Worm (Caenorhabditis elegans) whole organism, L3 larva: ENCODE data around the gene C16B8.2.

Experiments used
- hmg-11 ChIP-seq: sonication (generic microtip); optimal IDR thresholded peaks from 2 replicates; lab custom pipeline; 2016; ENCODE audit warnings: missing genetic modification characterization, missing compliant biosample characterization
- nhr-11 ChIP-seq: fragments of 150-350 bp; optimal IDR thresholded peaks from 2 replicates; lab custom pipeline; 2014; ENCODE audit warnings: missing biosample characterization, missing genetic modification characterization
- nhr-12 ChIP-seq: fragments of 150-350 bp; optimal IDR thresholded peaks from 2 replicates; lab custom pipeline; 2014; ENCODE audit warnings: missing biosample characterization, missing genetic modification characterization
- nhr-76 ChIP-seq: fragments of 150-350 bp; sonication (generic microtip); optimal IDR thresholded peaks from 5 replicates; lab custom pipeline; 2014; ENCODE audit warnings: missing biosample characterization, missing genetic modification characterization
- skn-1 ChIP-seq: fragments of 150-350 bp; optimal IDR thresholded peaks from 2 replicates; lab custom pipeline; 2014; ENCODE audit warnings: missing biosample characterization, missing genetic modification characterization
- tbx-2 ChIP-seq: sonication (generic microtip); optimal IDR thresholded peaks from 2 replicates; lab custom pipeline; 2016; ENCODE audit warnings: mild to moderate bottlenecking, missing genetic modification characterization, missing compliant biosample characterization
- zag-1 ChIP-seq: fragments of 150-350 bp; optimal IDR thresholded peaks from 2 replicates; lab custom pipeline; 2014; ENCODE audit warnings: missing biosample characterization, missing genetic modification characterization

DNA sequence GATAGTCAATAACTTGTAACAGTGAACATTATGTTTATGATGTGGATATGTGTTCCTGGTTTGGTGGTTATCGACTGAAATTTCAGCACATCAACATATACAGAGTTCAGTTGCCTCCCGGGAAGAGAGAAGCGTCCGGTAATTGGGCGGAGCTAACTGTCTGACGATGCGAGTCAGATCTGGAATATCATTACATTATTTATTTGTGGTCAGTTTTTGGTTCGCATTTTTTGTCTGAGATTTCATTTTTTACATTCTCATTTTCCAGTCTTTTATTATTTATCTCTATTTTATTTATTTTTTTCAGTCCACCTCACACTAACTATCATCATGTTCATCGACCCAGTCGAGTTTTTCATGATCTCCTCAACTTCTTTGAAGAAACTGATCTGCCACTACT is 40.5 kb downstream of the C16B8.2 start, which contains the start of gene T22B2.1:
- TF ChIP-seq skn-1 (tag; lab: Kevin White, UChicago): no peak
- TF ChIP-seq nhr-76 (tag; lab: Kevin White, UChicago): no peak
- no peak for TF ChIP-seq tbx-2
- TF ChIP-seq nhr-11 (tag; lab: Kevin White, UChicago): no peak
- no peak for TF ChIP-seq zag-1 (tag; lab: Kevin White, UChicago)
- no peak for TF ChIP-seq hmg-11 (tag; lab: Kevin White, UChicago)
- TF ChIP-seq nhr-12 (tag; lab: Kevin White, UChicago): no peak
